Fruit fly (Drosophila melanogaster): ENCODE measurements around the gene CG6996.

CG6996 gene

dm6 chr3L:20241987-20242982 is 35.0 kb downstream of the CG6996 start (continued):
- TF ChIP-seq CG10147 (GFP tag; optimal IDR thresholded peaks at IDR 0.05), result peak; percentile 60
- TF ChIP-seq Max (GFP tag; optimal IDR thresholded peaks at IDR 0.05), result peak; percentile 33
- TF ChIP-seq twi (tag; optimal IDR thresholded peaks at IDR 0.05), result peak; percentile 27
- peak; percentile 52 for TF ChIP-seq Doc3 (GFP tag; IDR thresholded peaks at IDR 0.05; ENCODE audit: partially characterized antibody)
- peak; percentile 63 for TF ChIP-seq Rfx (GFP tag; IDR thresholded peaks at IDR 0.05)
- peak; percentile 59; the same call in 1 of the 3 replicates for TF ChIP-seq HLH4C (GFP tag; IDR thresholded peaks at IDR 0.05; ENCODE audit: partially characterized antibody)
- TF ChIP-seq Sry-δ (GFP tag; optimal IDR thresholded peaks at IDR 0.05), result peak; percentile 19
- no peak for TF ChIP-seq lov (optimal IDR thresholded peaks at IDR 0.05)
- 0 out of 3 replicates have a peak, but pooled peaks have one; percentile 42 for TF ChIP-seq lov (GFP tag; IDR thresholded peaks at IDR 0.05)
- peak; percentile 9 for TF ChIP-seq HmgZ (tag; optimal IDR thresholded peaks at IDR 0.05)
- TF ChIP-seq CG16813 (GFP tag; IDR thresholded peaks at IDR 0.05; ENCODE audit: partially characterized antibody), result peak; percentile 72
- TF ChIP-seq Fer3 (tag; optimal IDR thresholded peaks at IDR 0.05), result peak; percentile 29
- TF ChIP-seq Neu2 (GFP tag; optimal IDR thresholded peaks at IDR 0.05; ENCODE audit: borderline replicate concordance), result peak; percentile 55
- TF ChIP-seq CG13287 (GFP tag; IDR thresholded peaks at IDR 0.05; ENCODE audit: partially characterized antibody), result peak; percentile 77
- TF ChIP-seq inv (GFP tag; IDR thresholded peaks at IDR 0.05; ENCODE audit: partially characterized antibody), result peak; percentile 63
- TF ChIP-seq D (optimal IDR thresholded peaks at IDR 0.05), result no peak
- TF ChIP-seq D (GFP tag; optimal IDR thresholded peaks at IDR 0.05), result peak; percentile 21
- TF ChIP-seq slou (GFP tag; optimal IDR thresholded peaks at IDR 0.05), result peak; percentile 2
- peak; percentile 72 for TF ChIP-seq knrl (GFP tag; IDR thresholded peaks at IDR 0.05; ENCODE audit: partially characterized antibody)
- peak; percentile 59; the same call in 2 of the 3 replicates for TF ChIP-seq ken (GFP tag; IDR thresholded peaks at IDR 0.05)
- no peak for TF ChIP-seq aop (GFP tag; IDR thresholded peaks at IDR 0.05)
- no peak for TF ChIP-seq bowl (GFP tag; IDR thresholded peaks at IDR 0.05)
- peak; percentile 81 for TF ChIP-seq CG10267 (tag; optimal IDR thresholded peaks at IDR 0.05)
- TF ChIP-seq H2.0 (GFP tag; IDR thresholded peaks at IDR 0.05), result peak; percentile 53
- peak; percentile 33 for TF ChIP-seq schlank (tag; optimal IDR thresholded peaks at IDR 0.05)
- 0 out of 2 replicates have a peak, but pooled peaks have one; percentile 23 for TF ChIP-seq CG7372 (GFP tag; IDR thresholded peaks at IDR 0.05)
- peak; percentile 74; the same call in 2 of the 3 replicates for TF ChIP-seq zfh1 (GFP tag; IDR thresholded peaks at IDR 0.05)
- no peak for TF ChIP-seq CG12071 (GFP tag; optimal IDR thresholded peaks at IDR 0.05)
- TF ChIP-seq CG31224 (GFP tag; IDR thresholded peaks at IDR 0.05), result peak; percentile 34

DNA sequence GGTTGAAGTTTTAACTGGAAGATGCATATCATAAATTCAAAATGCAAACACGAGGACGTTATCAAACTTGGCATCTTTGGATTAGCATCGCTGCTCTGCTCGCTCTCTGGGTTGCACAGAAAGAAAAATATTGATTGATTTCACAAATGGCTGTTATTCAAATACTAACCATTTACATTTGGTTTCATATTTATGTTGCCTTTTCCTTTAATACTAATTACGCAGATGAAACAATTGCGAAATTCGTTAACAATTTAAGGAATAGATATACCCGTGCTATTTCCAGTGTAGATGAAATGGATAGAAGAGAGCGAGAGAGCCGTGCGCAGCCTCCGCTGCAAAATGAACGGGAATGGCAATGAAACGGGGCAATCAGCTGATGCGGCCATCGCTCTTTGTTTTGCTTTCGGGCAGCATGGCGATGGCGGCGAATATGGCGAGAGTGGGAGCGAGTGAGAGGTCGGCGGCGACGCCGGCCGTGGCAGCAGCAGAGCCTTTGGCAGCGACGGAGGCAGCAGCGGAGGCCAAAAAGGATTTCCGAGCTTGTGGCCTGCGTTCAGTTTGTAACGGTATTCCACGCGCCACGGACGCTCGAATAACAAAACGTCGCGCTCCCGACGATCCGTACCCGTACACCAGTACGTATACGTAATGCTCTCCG is 40.3 kb downstream of the CG6996 start, which contains the start of gene rdgC:
TSS of gene rdgC (plus strand) at position 568 of the 661 bp plus-strand sequence.
- peak; percentile 95 for TF ChIP-seq btn (GFP tag; optimal IDR thresholded peaks at IDR 0.05)
- TF ChIP-seq CG7372 (GFP tag; IDR thresholded peaks at IDR 0.05), result peak; percentile 95
- TF ChIP-seq CG10274 (GFP tag; optimal IDR thresholded peaks at IDR 0.05), result peak; percentile 83
- TF ChIP-seq Hmr (GFP tag; optimal IDR thresholded peaks at IDR 0.05), result peak; percentile 96
- peak; percentile 95 for TF ChIP-seq Rx (GFP tag; IDR thresholded peaks at IDR 0.05)
- TF ChIP-seq crp (GFP tag; optimal IDR thresholded peaks at IDR 0.05), result peak in 1 of 2 experiments; percentile 70
- TF ChIP-seq Sin3A (optimal IDR thresholded peaks at IDR 0.05), result no peak
- TF ChIP-seq ERR (GFP tag; optimal IDR thresholded peaks at IDR 0.05), result peak; percentile 94
- peak; percentile 98 for TF ChIP-seq CG18599 (GFP tag; optimal IDR thresholded peaks at IDR 0.05)
- TF ChIP-seq H15 (GFP tag; IDR thresholded peaks at IDR 0.05), result peak; percentile 95
- peak; percentile 82 for TF ChIP-seq CG4617 (GFP tag; optimal IDR thresholded peaks at IDR 0.05; ENCODE audit: borderline replicate concordance)
- TF ChIP-seq pfk (GFP tag; optimal IDR thresholded peaks at IDR 0.05), result no peak
- no peak for TF ChIP-seq yki (optimal IDR thresholded peaks at IDR 0.05)
- peak; percentile 77 for TF ChIP-seq dimm (GFP tag; IDR thresholded peaks at IDR 0.05)
- peak; percentile 80 for TF ChIP-seq ash1 (GFP tag; optimal IDR thresholded peaks at IDR 0.05)
- peak; percentile 97 for TF ChIP-seq CG7839 (tag; optimal IDR thresholded peaks at IDR 0.05)
- TF ChIP-seq CG11560 (tag; IDR thresholded peaks at IDR 0.05), result peak; percentile 83
- TF ChIP-seq CG11456 (GFP tag; IDR thresholded peaks at IDR 0.05), result peak; percentile 94
- TF ChIP-seq tgo (GFP tag; IDR thresholded peaks at IDR 0.05), result peak; percentile 96
- TF ChIP-seq CG15479 (GFP tag; optimal IDR thresholded peaks at IDR 0.05), result no peak

All from whole organism, embryonic.